1 fruit fly cellular context compared by ENCODE assay signal in the genomic region with DNA sequence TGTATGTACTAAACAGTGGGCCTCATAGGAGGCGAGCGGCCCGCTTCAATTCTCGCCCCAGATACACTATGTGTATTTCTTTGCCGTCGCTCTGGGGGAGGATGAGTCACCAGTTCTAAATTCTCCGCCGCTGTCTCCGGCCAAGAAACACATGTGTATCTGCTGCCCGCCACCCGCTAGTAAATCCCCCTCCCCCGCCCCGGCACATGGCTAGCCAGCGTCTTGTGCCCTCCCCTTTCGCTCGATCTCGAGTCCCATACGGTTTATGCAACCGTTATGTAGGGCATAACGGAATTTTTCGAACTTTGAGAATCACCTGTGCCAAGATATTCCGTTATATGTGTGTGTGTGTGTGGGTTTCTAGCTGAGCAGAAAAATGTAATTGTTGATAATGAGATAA.
A peak's percentile ranks its signal among the peaks of the same experiment; 100 is the strongest.
TF ChIP-seq lines count a peak whose summit lies in the region.

No protein-coding gene starts in this region.

TF ChIP-seq in whole organism, embryonic, 481 proteins besides CTCF, POLR2A, EP300 and RAD21 (continued from another document):
- TF ChIP-seq Six4 (GFP tag; optimal IDR thresholded peaks at IDR 0.05; lab: Kevin White, UChicago): no peak
- no peak for TF ChIP-seq bigmax (GFP tag; optimal IDR thresholded peaks at IDR 0.05; lab: Kevin White, UChicago)
- no peak for TF ChIP-seq CG1603 (tag; optimal IDR thresholded peaks at IDR 0.05; lab: Kevin White, UChicago)
- TF ChIP-seq unpg (GFP tag; optimal IDR thresholded peaks at IDR 0.05; lab: Kevin White, UChicago): no peak
- no peak for TF ChIP-seq inv (GFP tag; IDR thresholded peaks at IDR 0.05; lab: Robert Waterston, UW; ENCODE audit: partially characterized antibody)
- 0 out of 2 replicates have a peak, but pooled peaks have one; percentile 20 for TF ChIP-seq bbx (GFP tag; IDR thresholded peaks at IDR 0.05; lab: Robert Waterston, UW; ENCODE audit: partially characterized antibody)
- TF ChIP-seq Gug (GFP tag; IDR thresholded peaks at IDR 0.05; lab: Robert Waterston, UW): no peak
- no peak for TF ChIP-seq CG12236 (GFP tag; optimal IDR thresholded peaks at IDR 0.05; lab: Kevin White, UChicago)
- TF ChIP-seq CG1647 (GFP tag; optimal IDR thresholded peaks at IDR 0.05; lab: Kevin White, UChicago): no peak
- no peak for TF ChIP-seq CG34224 (GFP tag; IDR thresholded peaks at IDR 0.05; lab: Robert Waterston, UW; ENCODE audit: partially characterized antibody)
- TF ChIP-seq bcd (GFP tag; optimal IDR thresholded peaks at IDR 0.05; lab: Kevin White, UChicago): no peak
- no peak for TF ChIP-seq CG2116 (GFP tag; optimal IDR thresholded peaks at IDR 0.05; lab: Kevin White, UChicago)
- no peak for TF ChIP-seq repo (GFP tag; optimal IDR thresholded peaks at IDR 0.05; lab: Kevin White, UChicago)
- peak; percentile 91 for TF ChIP-seq sd (tag; optimal IDR thresholded peaks at IDR 0.05; lab: Kevin White, UChicago)
- peak; percentile 23 for TF ChIP-seq cg (GFP tag; optimal IDR thresholded peaks at IDR 0.05; lab: Kevin White, UChicago)
- TF ChIP-seq CG14441 (GFP tag; IDR thresholded peaks at IDR 0.05; lab: Robert Waterston, UW): no peak
- TF ChIP-seq crol (GFP tag; IDR thresholded peaks at IDR 0.05; lab: Robert Waterston, UW): peak; percentile 96
- TF ChIP-seq CG8089 (GFP tag; optimal IDR thresholded peaks at IDR 0.05; lab: Kevin White, UChicago): no peak
- 0 out of 2 replicates have a peak, but pooled peaks have one; percentile 15 for TF ChIP-seq Dref (GFP tag; IDR thresholded peaks at IDR 0.05; lab: Robert Waterston, UW)
- no peak for TF ChIP-seq nom (GFP tag; optimal IDR thresholded peaks at IDR 0.05; lab: Kevin White, UChicago)
- TF ChIP-seq Awh (GFP tag; IDR thresholded peaks at IDR 0.05; lab: Robert Waterston, UW): no peak
- no peak for TF ChIP-seq Usf (GFP tag; optimal IDR thresholded peaks at IDR 0.05; lab: Kevin White, UChicago)
- TF ChIP-seq CG3281 (GFP tag; optimal IDR thresholded peaks at IDR 0.05; lab: Kevin White, UChicago): no peak
- no peak for TF ChIP-seq PHDP (tag; optimal IDR thresholded peaks at IDR 0.05; lab: Kevin White, UChicago)
- TF ChIP-seq CG4282 (GFP tag; optimal IDR thresholded peaks at IDR 0.05; lab: Kevin White, UChicago): no peak
- TF ChIP-seq jumu (GFP tag; optimal IDR thresholded peaks at IDR 0.05; lab: Kevin White, UChicago): no peak
- TF ChIP-seq chn (GFP tag; optimal IDR thresholded peaks at IDR 0.05; lab: Kevin White, UChicago): no peak
- no peak for TF ChIP-seq CG11085 (GFP tag; IDR thresholded peaks at IDR 0.05; lab: Robert Waterston, UW)
- TF ChIP-seq CG5953 (GFP tag; IDR thresholded peaks at IDR 0.05; lab: Robert Waterston, UW): no peak
- TF ChIP-seq Abd-B (GFP tag; optimal IDR thresholded peaks at IDR 0.05; lab: Kevin White, UChicago): no peak
- TF ChIP-seq sug (tag; optimal IDR thresholded peaks at IDR 0.05; lab: Kevin White, UChicago): peak; percentile 68
- peak; percentile 51; the same call in 2 of the 3 replicates for TF ChIP-seq CG6175 (GFP tag; IDR thresholded peaks at IDR 0.05; lab: Robert Waterston, UW)
- no peak for TF ChIP-seq klu (GFP tag; IDR thresholded peaks at IDR 0.05; lab: Robert Waterston, UW)
- no peak for TF ChIP-seq gem (tag; optimal IDR thresholded peaks at IDR 0.05; lab: Kevin White, UChicago)
- no peak for TF ChIP-seq ara (GFP tag; IDR thresholded peaks at IDR 0.05; lab: Robert Waterston, UW)
- TF ChIP-seq CG12769 (tag; optimal IDR thresholded peaks at IDR 0.05; lab: Kevin White, UChicago): peak; percentile 83
- no peak for TF ChIP-seq CG18476 (GFP tag; optimal IDR thresholded peaks at IDR 0.05; lab: Kevin White, UChicago)
- no peak for TF ChIP-seq CG14965 (GFP tag; optimal IDR thresholded peaks at IDR 0.05; lab: Kevin White, UChicago; ENCODE audit: borderline replicate concordance)
- no peak for TF ChIP-seq Blimp-1 (GFP tag; optimal IDR thresholded peaks at IDR 0.05; lab: Kevin White, UChicago)
- no peak for TF ChIP-seq trh (GFP tag; optimal IDR thresholded peaks at IDR 0.05; lab: Kevin White, UChicago)
- no peak for TF ChIP-seq CG11695 (GFP tag; IDR thresholded peaks at IDR 0.05; lab: Robert Waterston, UW)
- peak; percentile 92 for TF ChIP-seq CG10543 (GFP tag; optimal IDR thresholded peaks at IDR 0.05; lab: Kevin White, UChicago)
- peak; percentile 0 for TF ChIP-seq CG34376 (GFP tag; optimal IDR thresholded peaks at IDR 0.05; lab: Kevin White, UChicago)
- TF ChIP-seq CG10462 (GFP tag; optimal IDR thresholded peaks at IDR 0.05; lab: Kevin White, UChicago): no peak
- TF ChIP-seq CG16815 (GFP tag; optimal IDR thresholded peaks at IDR 0.05; lab: Kevin White, UChicago): no peak
- no peak for TF ChIP-seq CG11093 (GFP tag; IDR thresholded peaks at IDR 0.05; lab: Robert Waterston, UW)
- TF ChIP-seq CG32767 (GFP tag; IDR thresholded peaks at IDR 0.05; lab: Robert Waterston, UW): peak; percentile 49; the same call in 1 of the 2 replicates
- peak in 1 of 2 experiments; percentile 85 for TF ChIP-seq Pdp1 (GFP tag; optimal IDR thresholded peaks at IDR 0.05; lab: Kevin White, UChicago)
- TF ChIP-seq exex (tag; optimal IDR thresholded peaks at IDR 0.05; lab: Kevin White, UChicago): peak; percentile 32
- TF ChIP-seq CG2875 (GFP tag; optimal IDR thresholded peaks at IDR 0.05; lab: Kevin White, UChicago): no peak
- peak; percentile 39 for TF ChIP-seq CG4707 (GFP tag; optimal IDR thresholded peaks at IDR 0.05; lab: Kevin White, UChicago)
- no peak for TF ChIP-seq CG4328 (GFP tag; optimal IDR thresholded peaks at IDR 0.05; lab: Kevin White, UChicago)
- TF ChIP-seq phol (tag; optimal IDR thresholded peaks at IDR 0.05; lab: Kevin White, UChicago): no peak
- no peak for TF ChIP-seq sim (GFP tag; IDR thresholded peaks at IDR 0.05; lab: Robert Waterston, UW)
- TF ChIP-seq gsb-n (tag; optimal IDR thresholded peaks at IDR 0.05; lab: Kevin White, UChicago): no peak
- TF ChIP-seq row (GFP tag; IDR thresholded peaks at IDR 0.05; lab: Robert Waterston, UW): 0 out of 3 replicates have a peak, but pooled peaks have one; percentile 7
- TF ChIP-seq CG12104 (GFP tag; optimal IDR thresholded peaks at IDR 0.05; lab: Kevin White, UChicago): no peak
- TF ChIP-seq CG16863 (GFP tag; optimal IDR thresholded peaks at IDR 0.05; lab: Kevin White, UChicago): no peak
- TF ChIP-seq Adf1 (GFP tag; IDR thresholded peaks at IDR 0.05; lab: Robert Waterston, UW): peak; percentile 9; the same call in 1 of the 2 replicates
- no peak for TF ChIP-seq Mes4 (GFP tag; optimal IDR thresholded peaks at IDR 0.05; lab: Kevin White, UChicago)
- TF ChIP-seq HLHmδ (GFP tag; optimal IDR thresholded peaks at IDR 0.05; lab: Kevin White, UChicago): no peak
- TF ChIP-seq CG31388 (GFP tag; optimal IDR thresholded peaks at IDR 0.05; lab: Kevin White, UChicago): no peak
- no peak for TF ChIP-seq Rx (GFP tag; IDR thresholded peaks at IDR 0.05; lab: Robert Waterston, UW)
- TF ChIP-seq CG4404 (GFP tag; IDR thresholded peaks at IDR 0.05; lab: Robert Waterston, UW): no peak
- peak; percentile 76 for TF ChIP-seq cwo (GFP tag; optimal IDR thresholded peaks at IDR 0.05; lab: Kevin White, UChicago)
- no peak for TF ChIP-seq mam (GFP tag; optimal IDR thresholded peaks at IDR 0.05; lab: Kevin White, UChicago)
- TF ChIP-seq kay (GFP tag; optimal IDR thresholded peaks at IDR 0.05; lab: Kevin White, UChicago): peak; percentile 80
- no peak for TF ChIP-seq CG9609 (GFP tag; optimal IDR thresholded peaks at IDR 0.05; lab: Kevin White, UChicago)
